Worm (Caenorhabditis elegans): ENCODE measurements around the gene C34C6.3.
A peak's percentile ranks its signal among the peaks of the same experiment; 100 is the strongest.

The C34C6.3 gene

ce11 chrII:8710317-8710716, 18.6 kb downstream of the C34C6.3 start, which contains the start of gene srg-15:
Gene srg-15 (minus strand): TSS chrII:8710417.
- TF ChIP-seq lin-29 (GFP tag; IDR thresholded peaks at IDR 0.05): no peak
- TF ChIP-seq F37D6.2 (tag; optimal IDR thresholded peaks at IDR 0.05): no peak
- TF ChIP-seq vab-7 (GFP tag; IDR thresholded peaks at IDR 0.05): no peak
- no peak for TF ChIP-seq php-3 (GFP tag; IDR thresholded peaks at IDR 0.05)
- TF ChIP-seq zfp-2 (tag; optimal IDR thresholded peaks at IDR 0.05): no peak
- TF ChIP-seq T26A8.4 (GFP tag; IDR thresholded peaks at IDR 0.05): no peak
- TF ChIP-seq Y105C5A.15 (GFP tag; IDR thresholded peaks at IDR 0.05): no peak
- no peak for TF ChIP-seq F44E2.7 (GFP tag; IDR thresholded peaks at IDR 0.05)
- no peak for TF ChIP-seq D1046.2 (GFP tag; IDR thresholded peaks at IDR 0.05)
- no peak for TF ChIP-seq nhr-41 (GFP tag; IDR thresholded peaks at IDR 0.05)
- TF ChIP-seq nhr-76 (tag; optimal IDR thresholded peaks at IDR 0.05): no peak
- TF ChIP-seq ceh-32 (tag; optimal IDR thresholded peaks at IDR 0.05; ENCODE audit: poor library complexity): no peak

ce11 chrII:8714913-8715447, 23.3 kb downstream of the C34C6.3 start, which contains the start of the genes rab-21 and T01B7.13:
Gene rab-21 (minus strand): TSS chrII:8715013.
Gene T01B7.13 (plus strand): TSS chrII:8715397.
- no peak for TF ChIP-seq spr-3 (GFP tag; optimal IDR thresholded peaks at IDR 0.05)
- TF ChIP-seq spr-1 (tag; optimal IDR thresholded peaks at IDR 0.05): no peak
- no peak for TF ChIP-seq zfp-3 (GFP tag; conservative IDR thresholded peaks at IDR 0.05)
- TF ChIP-seq snpc-1.2 (GFP tag; IDR thresholded peaks at IDR 0.05): no peak
- TF ChIP-seq tag-97 (GFP tag; IDR thresholded peaks at IDR 0.05): no peak
- no peak for TF ChIP-seq nhr-10 (tag; optimal IDR thresholded peaks at IDR 0.05)

DNA sequence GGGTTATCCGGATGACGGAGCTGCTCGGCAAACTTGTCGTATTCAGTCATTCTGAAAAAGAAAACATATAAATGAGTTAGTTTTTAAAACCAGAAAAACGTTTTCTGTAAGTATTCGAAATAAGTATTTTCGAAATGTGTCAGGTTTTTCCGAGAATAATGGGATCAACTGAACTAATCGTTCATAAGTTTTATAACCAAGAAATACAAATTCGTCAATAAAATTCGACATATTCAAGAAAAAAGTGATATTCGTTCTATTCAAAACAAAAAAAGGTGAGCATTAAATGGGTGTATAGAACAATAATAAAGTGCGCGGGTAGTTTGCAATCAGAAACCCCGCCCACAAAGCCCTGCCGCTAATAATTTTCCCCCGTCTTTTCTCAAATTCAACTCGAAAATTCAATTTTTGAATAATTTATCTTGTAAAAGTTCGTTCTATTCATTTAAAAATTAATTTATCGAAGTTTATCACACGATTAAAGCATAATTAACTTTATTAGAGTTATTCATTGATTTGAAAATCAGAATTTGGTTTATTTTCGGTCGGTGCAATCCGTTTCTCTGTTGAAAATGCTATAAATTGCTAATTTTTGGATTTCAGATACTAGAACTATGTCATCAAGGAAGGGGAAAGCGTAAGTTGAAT, 24.6 kb downstream of the C34C6.3 start, which contains the start of the genes cyn-11 and T01B7.5:
cyn-11 (minus strand) TSS at position 51 of the 648 bp plus-strand sequence.
T01B7.5 (plus strand) TSS at position 598 of the 648 bp plus-strand sequence.
- TF ChIP-seq hlh-11 (tag; optimal IDR thresholded peaks at IDR 0.05): peak; percentile 12
- no peak for TF ChIP-seq daf-8 (GFP tag; IDR thresholded peaks at IDR 0.05)
- peak; percentile 18 for TF ChIP-seq nhr-28 (tag; optimal IDR thresholded peaks at IDR 0.05)
- TF ChIP-seq mes-2 (tag; optimal IDR thresholded peaks at IDR 0.05; ENCODE audit: poor library complexity, severe bottlenecking): peak; percentile 56
- TF ChIP-seq dpl-1 (GFP tag; optimal IDR thresholded peaks at IDR 0.05): peak; percentile 25
- TF ChIP-seq egl-27 (tag; optimal IDR thresholded peaks at IDR 0.05): no peak
- TF ChIP-seq mep-1 (tag; optimal IDR thresholded peaks at IDR 0.05): peak; percentile 39
- no peak for TF ChIP-seq zip-2 (tag; optimal IDR thresholded peaks at IDR 0.05)
- TF ChIP-seq lin-38 (GFP tag; IDR thresholded peaks at IDR 0.05): peak; percentile 32; the same call in 1 of the 2 replicates
- peak in 1 of 2 experiments; percentile 55 for TF ChIP-seq lsy-2 (tag; optimal IDR thresholded peaks at IDR 0.05)
- peak; percentile 1 for TF ChIP-seq hlh-30 (tag; optimal IDR thresholded peaks at IDR 0.05; ENCODE audit: insufficient read depth)

DNA sequence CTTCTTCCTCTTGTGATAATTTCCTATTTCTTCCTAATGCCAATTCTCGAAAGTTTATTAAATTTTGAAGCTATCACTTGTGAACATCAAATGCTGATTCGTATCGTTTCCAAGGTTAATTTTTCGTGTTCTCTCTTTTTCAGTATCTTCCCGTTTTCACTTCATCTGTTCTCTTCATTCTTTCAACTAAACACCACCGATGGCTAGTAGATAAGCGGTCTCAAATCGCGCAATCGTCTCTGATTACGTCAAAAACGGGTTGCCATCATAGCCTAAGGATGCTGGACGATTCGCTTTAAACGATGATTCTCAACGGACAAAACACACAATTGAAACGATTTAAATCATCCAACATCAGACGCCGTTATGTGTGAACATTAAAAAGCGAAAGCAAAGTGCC, 25.9 kb downstream of the C34C6.3 start:
- TF ChIP-seq ceh-20 (GFP tag; IDR thresholded peaks at IDR 0.05): no peak
- no peak for TF ChIP-seq php-3 (GFP tag; IDR thresholded peaks at IDR 0.05)
- TF ChIP-seq daf-19 (GFP tag; conservative IDR thresholded peaks at IDR 0.05): no peak
- TF ChIP-seq dmd-6 (GFP tag; IDR thresholded peaks at IDR 0.05): no peak
- TF ChIP-seq ama-1 (optimal IDR thresholded peaks at IDR 0.05): peak; percentile 14
- TF ChIP-seq duxl-1 (tag; optimal IDR thresholded peaks at IDR 0.05; ENCODE audit: poor library complexity): no peak
- no peak for TF ChIP-seq F26F4.8 (GFP tag; conservative IDR thresholded peaks at IDR 0.05)
- no peak for TF ChIP-seq tra-1 (GFP tag; IDR thresholded peaks at IDR 0.05)
- TF ChIP-seq vab-7 (GFP tag; IDR thresholded peaks at IDR 0.05): no peak
- no peak for TF ChIP-seq Y75B8A.6 (GFP tag; IDR thresholded peaks at IDR 0.05)
- peak; percentile 14 for TF ChIP-seq hlh-11 (tag; optimal IDR thresholded peaks at IDR 0.05)
- TF ChIP-seq spr-1 (tag; optimal IDR thresholded peaks at IDR 0.05): no peak
- TF ChIP-seq nhr-11 (tag; optimal IDR thresholded peaks at IDR 0.05): no peak
- TF ChIP-seq snpc-4 (tag; optimal IDR thresholded peaks at IDR 0.05): no peak
- TF ChIP-seq saeg-2 (GFP tag; IDR thresholded peaks at IDR 0.05): no peak
- TF ChIP-seq nhr-111 (GFP tag; optimal IDR thresholded peaks at IDR 0.05): no peak
- TF ChIP-seq ZK337.2 (GFP tag; IDR thresholded peaks at IDR 0.05): no peak
- TF ChIP-seq nhr-28 (tag; optimal IDR thresholded peaks at IDR 0.05): peak; percentile 38
- peak in 1 of 2 experiments; percentile 37 for TF ChIP-seq unc-62 (GFP tag; optimal IDR thresholded peaks at IDR 0.05 in 1 of 2)
- TF ChIP-seq unc-62 (tag; optimal IDR thresholded peaks at IDR 0.05): no peak
- TF ChIP-seq lin-38 (GFP tag; IDR thresholded peaks at IDR 0.05): no peak
- no peak for TF ChIP-seq dve-1 (tag; optimal IDR thresholded peaks at IDR 0.05; ENCODE audit: insufficient read depth)
- TF ChIP-seq zip-2 (tag; optimal IDR thresholded peaks at IDR 0.05): no peak
